Worm (Caenorhabditis elegans) whole organism, young adult: Measurements from ENCODE around the gene gnrr-3.

Source experiments
- F22D6.2 ChIP-seq: sonication (generic microtip); optimal IDR thresholded peaks from 2 replicates; lab custom pipeline; 2016; ENCODE audit warnings: mild to moderate bottlenecking, missing genetic modification characterization, missing compliant biosample characterization
- F37B4.10 ChIP-seq: fragments of 200-800 bp; sonication (Bioruptor generic); IDR thresholded peaks from 2 replicates; pipeline ENCODE4 v1.3.6; 2022; ENCODE audit warnings: missing genetic modification characterization, missing compliant biosample characterization
- F57A8.1 ChIP-seq: fragments of 200-800 bp; sonication (Bioruptor generic); optimal IDR thresholded peaks from 2 replicates; lab custom pipeline; 2018; ENCODE audit warnings: mild to moderate bottlenecking, missing genetic modification characterization, moderate library complexity, missing compliant biosample characterization
- K11D2.4 ChIP-seq: fragments of 200-800 bp; sonication (Bioruptor generic); IDR thresholded peaks from 2 replicates; pipeline ENCODE4 v1.3.6; 2022; ENCODE audit warnings: missing genetic modification reagents, missing genetic modification characterization, missing compliant biosample characterization
- K12H6.12 ChIP-seq: fragments of 200-800 bp; sonication (Bioruptor generic); optimal IDR thresholded peaks from 2 replicates; lab custom pipeline; 2018; ENCODE audit warnings: mild to moderate bottlenecking, missing genetic modification characterization, missing compliant biosample characterization
- Y53F4B.3 ChIP-seq: fragments of 200-800 bp; sonication (Bioruptor generic); IDR thresholded peaks from 2 replicates; pipeline ENCODE4 v1.3.6; 2022; ENCODE audit warnings: missing genetic modification reagents, missing genetic modification characterization, missing compliant biosample characterization
- ZK185.1 ChIP-seq: sonication (generic microtip); optimal IDR thresholded peaks from 2 replicates; lab custom pipeline; 2016; ENCODE audit warnings: mild to moderate bottlenecking, missing genetic modification characterization, missing compliant biosample characterization; ENCODE audit not compliant: poor library complexity, severe bottlenecking
- egl-44 ChIP-seq: fragments of 200-800 bp; sonication (Bioruptor generic); IDR thresholded peaks from 2 replicates; pipeline ENCODE4 v1.3.6; 2022; ENCODE audit warnings: missing genetic modification reagents, missing genetic modification characterization, missing compliant biosample characterization
- ets-4 ChIP-seq: fragments of 200-800 bp; sonication (Bioruptor generic); optimal IDR thresholded peaks from 2 replicates; lab custom pipeline; 2018; ENCODE audit warnings: mild to moderate bottlenecking, missing genetic modification characterization, missing compliant biosample characterization
- hmg-20 ChIP-seq: fragments of 200-800 bp; sonication (Bioruptor generic); IDR thresholded peaks from 2 replicates; pipeline ENCODE4 v1.3.6; 2022; ENCODE audit warnings: missing genetic modification reagents, missing genetic modification characterization, missing compliant biosample characterization
- hsf-1 ChIP-seq: fragments of 200-800 bp; sonication (Bioruptor generic); IDR thresholded peaks from 2 replicates; pipeline ENCODE4 v1.3.6; 2022; ENCODE audit warnings: missing genetic modification reagents, missing genetic modification characterization, missing compliant biosample characterization
- lag-1 ChIP-seq: fragments of 200-800 bp; sonication (Bioruptor generic); IDR thresholded peaks from 2 replicates; pipeline ENCODE4 v1.3.6; 2022; ENCODE audit warnings: missing genetic modification reagents, missing genetic modification characterization, missing compliant biosample characterization
- lsl-1 ChIP-seq: fragments of 200-800 bp; sonication (Bioruptor generic); optimal IDR thresholded peaks from 2 replicates; lab custom pipeline; 2018; ENCODE audit warnings: mild to moderate bottlenecking, missing genetic modification characterization, moderate library complexity, missing compliant biosample characterization
- madf-6 ChIP-seq: fragments of 200-800 bp; sonication (Bioruptor generic); IDR thresholded peaks from 2 replicates; pipeline ENCODE4 v1.3.6; 2022; ENCODE audit warnings: missing genetic modification reagents, missing genetic modification characterization, missing compliant biosample characterization
- nfya-2 ChIP-seq: fragments of 200-800 bp; sonication (Bioruptor generic); IDR thresholded peaks from 2 replicates; pipeline ENCODE4 v1.3.6; 2022; ENCODE audit warnings: missing genetic modification reagents, missing genetic modification characterization, missing compliant biosample characterization
- nfyb-1 ChIP-seq: fragments of 200-800 bp; sonication (Bioruptor generic); IDR thresholded peaks from 2 replicates; pipeline ENCODE4 v1.3.6; 2022; ENCODE audit warnings: missing genetic modification reagents, missing genetic modification characterization, missing compliant biosample characterization
- nhr-120 ChIP-seq: fragments of 200-800 bp; sonication (Bioruptor generic); IDR thresholded peaks from 2 replicates; pipeline ENCODE4 v1.3.6; 2022; ENCODE audit warnings: missing genetic modification characterization, missing compliant biosample characterization
- nhr-80 ChIP-seq: sonication (generic microtip); optimal IDR thresholded peaks from 2 replicates; lab custom pipeline; 2016; ENCODE audit warnings: missing genetic modification characterization, missing compliant biosample characterization
- rec-8 ChIP-seq, 2 experiments: sonication (generic microtip); optimal IDR thresholded peaks; 2 replicates each; lab custom pipeline; 2016; ENCODE audit warnings: mild to moderate bottlenecking in 2 of 2, missing genetic modification characterization in 2 of 2, missing genetic modification reagents in 2 of 2, missing genotype in 2 of 2, missing biosample characterization in 1 of 2, missing compliant biosample characterization in 1 of 2, moderate library complexity in 1 of 2
- sdz-38 ChIP-seq: sonication (generic microtip); optimal IDR thresholded peaks from 2 replicates; lab custom pipeline; 2016; ENCODE audit warnings: missing genotype, missing genetic modification characterization, missing compliant biosample characterization
- xnd-1 ChIP-seq: sonication (generic microtip); optimal IDR thresholded peaks from 2 replicates; lab custom pipeline; 2016; ENCODE audit warnings: missing genotype, missing genetic modification reagents, missing genetic modification characterization, missing compliant biosample characterization
- zim-3 ChIP-seq: sonication (generic microtip); optimal IDR thresholded peaks from 2 replicates; lab custom pipeline; 2017; ENCODE audit warnings: mild to moderate bottlenecking, missing genetic modification characterization, moderate library complexity, missing compliant biosample characterization
- ztf-18 ChIP-seq: sonication (generic microtip); optimal IDR thresholded peaks from 2 replicates; lab custom pipeline; 2016; ENCODE audit warnings: missing genotype, mild to moderate bottlenecking, missing genetic modification characterization, missing compliant biosample characterization

gnrr-3 gene

ce11 chrX:10085073-10085472 lies 35.8 kb downstream of the gnrr-3 start:
- TF ChIP-seq hsf-1 (GFP tag; lab: Robert Waterston, UW): no peak
- peak; percentile 58; the same call in 1 of the 2 replicates for TF ChIP-seq lag-1
- 0 out of 2 replicates have a peak, but pooled peaks have one; percentile 58 for TF ChIP-seq nfya-2 (GFP tag; lab: Robert Waterston, UW)
- TF ChIP-seq hmg-20 (GFP tag; lab: Robert Waterston, UW): no peak
- TF ChIP-seq, all 124 proteins: peak for 2

- no peak for TF ChIP-seq sdz-38 (tag; lab: Kevin White, UChicago)
Measured at ce11 chrX:10087866-10088265, 38.6 kb downstream of the gnrr-3 start, which contains the start of gene flp-28. Gene flp-28, minus strand, starts transcription at chrX:10087966.

ce11 chrX:10092864-10093263 lies 43.6 kb downstream of the gnrr-3 start, which contains the start of gene flp-3:
Gene flp-3, minus strand, starts transcription at chrX:10092964.
- TF ChIP-seq K12H6.12: no peak
- no peak for TF ChIP-seq rec-8 (tag; optimal IDR thresholded peaks at IDR 0.05; lab: Kevin White, UChicago)
- TF ChIP-seq ets-4: no peak
- TF ChIP-seq ztf-18 (tag; lab: Kevin White, UChicago): no peak
- TF ChIP-seq ZK185.1 (tag; lab: Kevin White, UChicago): no peak
- no peak for TF ChIP-seq nhr-80 (tag; lab: Kevin White, UChicago)
- no peak for TF ChIP-seq lsl-1 (GFP tag; lab: Kevin White, UChicago)
- no peak for TF ChIP-seq madf-6 (GFP tag; lab: Robert Waterston, UW)
- TF ChIP-seq sdz-38 (tag; lab: Kevin White, UChicago): no peak
- TF ChIP-seq F57A8.1 (GFP tag; lab: Kevin White, UChicago): no peak
- no peak for TF ChIP-seq K11D2.4 (GFP tag; lab: Robert Waterston, UW)
- TF ChIP-seq F22D6.2 (tag; lab: Kevin White, UChicago): no peak

- no peak for TF ChIP-seq ztf-18 (tag; lab: Kevin White, UChicago)
- TF ChIP-seq nfyb-1: no peak
- TF ChIP-seq Y53F4B.3 (GFP tag; lab: Robert Waterston, UW): no peak
- TF ChIP-seq xnd-1 (tag; lab: Kevin White, UChicago): no peak
- TF ChIP-seq egl-44 (GFP tag; lab: Robert Waterston, UW): no peak
- TF ChIP-seq F37B4.10 (GFP tag; lab: Robert Waterston, UW): no peak
- TF ChIP-seq zim-3: no peak
- TF ChIP-seq nhr-120 (GFP tag; lab: Robert Waterston, UW): no peak
- no peak for TF ChIP-seq K11D2.4 (GFP tag; lab: Robert Waterston, UW)
Measured at ce11 chrX:10095145-10095544, 45.9 kb downstream of the gnrr-3 start, which contains the start of gene flp-2. Gene flp-2, minus strand, starts transcription at chrX:10095245.
